Worm (Caenorhabditis elegans) whole organism, L1 larva: Measurements from ENCODE around the gene F10C1.1.

Experiments
- C34B4.2 ChIP-seq: sonication (generic microtip); optimal IDR thresholded peaks from 2 replicates; lab custom pipeline; 2017; ENCODE audit warnings: mild to moderate bottlenecking, missing genetic modification characterization, missing compliant biosample characterization
- blmp-1 ChIP-seq: fragments of 150-350 bp; optimal IDR thresholded peaks from 2 replicates; lab custom pipeline; 2014; ENCODE audit warnings: missing biosample characterization, missing genetic modification characterization
- ceh-63 ChIP-seq: fragments of 200-800 bp; sonication (Bioruptor generic); optimal IDR thresholded peaks from 2 replicates; lab custom pipeline; 2018; ENCODE audit warnings: mild to moderate bottlenecking, missing genetic modification characterization, missing compliant biosample characterization
- ceh-82 ChIP-seq, 3 experiments: fragments of 150-350 bp in 1 of 3; sonication (generic microtip) in 2 of 3; optimal IDR thresholded peaks; 2 replicates each; lab custom pipeline; 2014 to 2017; ENCODE audit warnings: missing biosample characterization in 3 of 3, missing genetic modification characterization in 3 of 3
- ceh-90 ChIP-seq: sonication (generic microtip); optimal IDR thresholded peaks from 2 replicates; lab custom pipeline; 2016; ENCODE audit warnings: missing genetic modification characterization, missing compliant biosample characterization
- ces-1 ChIP-seq: fragments of 150-350 bp; optimal IDR thresholded peaks from 2 replicates; lab custom pipeline; 2014; ENCODE audit warnings: missing biosample characterization, missing genetic modification reagents, missing genetic modification characterization
- dpl-1 ChIP-seq, 3 experiments: fragments of 150-350 bp in 2 of 3; sonication (generic microtip) in 1 of 3; optimal IDR thresholded peaks; 2 replicates each; lab custom pipeline; 2014 to 2017; ENCODE audit warnings: missing biosample characterization in 3 of 3, missing genetic modification characterization in 3 of 3, missing genetic modification reagents in 3 of 3
- efl-1 ChIP-seq, 4 experiments: fragments of 150-350 bp; optimal IDR thresholded peaks in 3 of 4; peaks in 1 of 4; 1 replicate in 1 of 4; 2 replicates in 3 of 4; lab custom pipeline; 2014; ENCODE audit warnings: missing biosample characterization in 2 of 4, missing genetic modification characterization in 2 of 4, missing genetic modification reagents in 2 of 4
- efl-3 ChIP-seq: fragments of 200-800 bp; sonication (Bioruptor generic); optimal IDR thresholded peaks from 2 replicates; lab custom pipeline; 2018; ENCODE audit warnings: mild to moderate bottlenecking, missing genetic modification characterization, missing compliant biosample characterization
- egl-13 ChIP-seq: sonication (generic microtip); optimal IDR thresholded peaks from 2 replicates; lab custom pipeline; 2016; ENCODE audit warnings: missing genotype, missing genetic modification reagents, missing genetic modification characterization, missing compliant biosample characterization
- egl-27 ChIP-seq, 2 experiments: fragments of 150-350 bp in 1 of 2; sonication (generic microtip); optimal IDR thresholded peaks; 3 replicates each; lab custom pipeline; 2017 to 2018; ENCODE audit warnings: missing biosample characterization in 2 of 2, missing genetic modification characterization in 2 of 2, missing genetic modification reagents in 2 of 2
- elt-2 ChIP-seq: sonication (generic microtip); optimal IDR thresholded peaks from 2 replicates; lab custom pipeline; 2016; ENCODE audit warnings: missing genetic modification characterization, mild to moderate bottlenecking, inconsistent platforms, missing compliant biosample characterization, missing genetic modification reagents
- elt-3 ChIP-seq, 6 experiments: fragments of 150-350 bp in 1 of 6; sonication (generic microtip); optimal IDR thresholded peaks; 2 replicates each; lab custom pipeline; 2017 to 2018; ENCODE audit warnings: missing biosample characterization in 6 of 6, missing genetic modification characterization in 6 of 6, inconsistent platforms in 1 of 6
- ets-5 ChIP-seq: fragments of 200-800 bp; sonication (Bioruptor generic); IDR thresholded peaks from 2 replicates; pipeline ENCODE4 v1.3.6; 2022; ENCODE audit warnings: missing genetic modification characterization, missing compliant biosample characterization
- hlh-4 ChIP-seq: sonication (generic microtip); optimal IDR thresholded peaks from 2 replicates; lab custom pipeline; 2016; ENCODE audit warnings: mild to moderate bottlenecking, missing genetic modification characterization, missing compliant biosample characterization
- isw-1 ChIP-seq: fragments of 200-800 bp; sonication (Bioruptor generic); IDR thresholded peaks from 2 replicates; pipeline ENCODE4 v1.3.6; 2022; ENCODE audit warnings: missing genetic modification characterization, missing compliant biosample characterization
- jun-1 ChIP-seq: fragments of 150-350 bp; optimal IDR thresholded peaks from 2 replicates; lab custom pipeline; 2014; ENCODE audit warnings: missing biosample characterization, missing genetic modification reagents, missing genetic modification characterization
- lin-14 ChIP-seq: fragments of 200-800 bp; sonication (Bioruptor generic); optimal IDR thresholded peaks from 2 replicates; lab custom pipeline; 2018; ENCODE audit warnings: mild to moderate bottlenecking, missing genetic modification characterization, moderate library complexity, missing compliant biosample characterization
- lin-15B ChIP-seq: fragments of 150-350 bp; sonication (generic microtip); optimal IDR thresholded peaks from 3 replicates; lab custom pipeline; 2014; ENCODE audit warnings: missing biosample characterization, missing genetic modification characterization
- lin-39 ChIP-seq: fragments of 150-350 bp; optimal IDR thresholded peaks from 2 replicates; lab custom pipeline; 2014; ENCODE audit warnings: missing biosample characterization, missing genetic modification reagents, missing genetic modification characterization
- lir-3 ChIP-seq: sonication (generic microtip); optimal IDR thresholded peaks from 2 replicates; lab custom pipeline; 2016; ENCODE audit warnings: mild to moderate bottlenecking, missing genetic modification characterization, moderate library complexity, missing compliant biosample characterization; ENCODE audit not compliant: poor library complexity
- lsy-2 ChIP-seq, 2 experiments: fragments of 150-350 bp; optimal IDR thresholded peaks; 2 replicates each; lab custom pipeline; 2014; ENCODE audit warnings: missing biosample characterization in 2 of 2, missing genetic modification characterization in 2 of 2
- mef-2 ChIP-seq: fragments of 150-350 bp; optimal IDR thresholded peaks from 2 replicates; lab custom pipeline; 2014; ENCODE audit warnings: missing biosample characterization, missing genetic modification characterization
- mep-1 ChIP-seq: fragments of 150-350 bp; optimal IDR thresholded peaks from 2 replicates; lab custom pipeline; 2014; ENCODE audit warnings: missing biosample characterization, missing genetic modification characterization
- nhr-11 ChIP-seq: fragments of 150-350 bp; optimal IDR thresholded peaks from 2 replicates; lab custom pipeline; 2014; ENCODE audit warnings: missing biosample characterization, missing genetic modification characterization
- nhr-12 ChIP-seq: sonication (generic microtip); optimal IDR thresholded peaks from 2 replicates; lab custom pipeline; 2017; ENCODE audit warnings: missing biosample characterization, missing genetic modification characterization
- nhr-19 ChIP-seq: fragments of 200-800 bp; sonication (Bioruptor generic); conservative IDR thresholded peaks from 2 replicates; pipeline ENCODE4 v1.3.6; 2022; ENCODE audit warnings: missing genetic modification characterization, missing compliant biosample characterization
- nhr-20 ChIP-seq: sonication (generic microtip); optimal IDR thresholded peaks from 2 replicates; lab custom pipeline; 2016; ENCODE audit warnings: mild to moderate bottlenecking, missing genetic modification characterization, missing compliant biosample characterization
- nhr-237 ChIP-seq: fragments of 150-350 bp; optimal IDR thresholded peaks from 2 replicates; lab custom pipeline; 2014; ENCODE audit warnings: missing biosample characterization, missing genetic modification characterization
- nhr-71 ChIP-seq: sonication (generic microtip); optimal IDR thresholded peaks from 2 replicates; lab custom pipeline; 2016; ENCODE audit warnings: mild to moderate bottlenecking, missing genetic modification characterization, moderate library complexity, missing compliant biosample characterization
- nhr-76 ChIP-seq: sonication (generic microtip); optimal IDR thresholded peaks from 2 replicates; lab custom pipeline; 2017; ENCODE audit warnings: missing biosample characterization, missing genetic modification characterization
- nhr-85 ChIP-seq: sonication (generic microtip); peaks from one replicate; lab custom pipeline; 2016; ENCODE audit warnings: missing genetic modification characterization, inconsistent platforms, missing compliant biosample characterization
- pag-3 ChIP-seq: sonication (generic microtip); optimal IDR thresholded peaks from 2 replicates; lab custom pipeline; 2017; ENCODE audit warnings: missing genetic modification characterization, mild to moderate bottlenecking, missing compliant biosample characterization, antibody characterized with exemption, borderline replicate concordance; ENCODE audit not compliant: insufficient read depth
- pax-3 ChIP-seq: fragments of 200-800 bp; sonication (Bioruptor generic); optimal IDR thresholded peaks from 2 replicates; lab custom pipeline; 2018; ENCODE audit warnings: mild to moderate bottlenecking, missing genetic modification characterization, moderate library complexity, missing compliant biosample characterization
- rnt-1 ChIP-seq: sonication (generic microtip); optimal IDR thresholded peaks from 2 replicates; lab custom pipeline; 2016; ENCODE audit warnings: mild to moderate bottlenecking, missing genetic modification characterization, moderate library complexity, missing compliant biosample characterization
- skn-1 ChIP-seq: fragments of 150-350 bp; optimal IDR thresholded peaks from 2 replicates; lab custom pipeline; 2014; ENCODE audit warnings: missing biosample characterization, missing genetic modification characterization
- snpc-4 ChIP-seq: fragments of 150-350 bp; optimal IDR thresholded peaks from 2 replicates; lab custom pipeline; 2014; ENCODE audit warnings: missing biosample characterization, missing genetic modification characterization
- snu-23 ChIP-seq: sonication (generic microtip); optimal IDR thresholded peaks from 2 replicates; lab custom pipeline; 2016; ENCODE audit warnings: missing genetic modification characterization, missing compliant biosample characterization
- swsn-7 ChIP-seq: sonication (generic microtip); optimal IDR thresholded peaks from 2 replicates; lab custom pipeline; 2016; ENCODE audit warnings: missing genetic modification characterization, missing compliant biosample characterization
- tbx-2 ChIP-seq: sonication (generic microtip); optimal IDR thresholded peaks from 2 replicates; lab custom pipeline; 2016; ENCODE audit warnings: missing genetic modification characterization, missing compliant biosample characterization
- unc-130 ChIP-seq: fragments of 150-350 bp; optimal IDR thresholded peaks from 2 replicates; lab custom pipeline; 2017; ENCODE audit warnings: missing biosample characterization, missing genetic modification characterization, inconsistent platforms
- unc-30 ChIP-seq: sonication (generic microtip); optimal IDR thresholded peaks from 2 replicates; lab custom pipeline; 2017; ENCODE audit warnings: missing biosample characterization, missing genetic modification characterization
- unc-86 ChIP-seq: sonication (generic microtip); optimal IDR thresholded peaks from 2 replicates; lab custom pipeline; 2016; ENCODE audit warnings: missing genetic modification characterization, missing compliant biosample characterization
- vab-15 ChIP-seq: sonication (generic microtip); optimal IDR thresholded peaks from 2 replicates; lab custom pipeline; 2017; ENCODE audit warnings: missing genotype, mild to moderate bottlenecking, missing genetic modification characterization, missing compliant biosample characterization
- xbp-1 ChIP-seq: sonication (generic microtip); optimal IDR thresholded peaks from 2 replicates; lab custom pipeline; 2016; ENCODE audit warnings: missing genetic modification characterization, missing compliant biosample characterization
- zip-4 ChIP-seq: fragments of 200-800 bp; sonication (Bioruptor generic); optimal IDR thresholded peaks from 2 replicates; lab custom pipeline; 2018; ENCODE audit warnings: mild to moderate bottlenecking, missing genetic modification characterization, moderate library complexity, missing compliant biosample characterization
- ztf-11 ChIP-seq, 2 experiments: sonication (generic microtip); optimal IDR thresholded peaks; 2 replicates each; lab custom pipeline; 2016 to 2017; ENCODE audit warnings: missing genetic modification characterization in 2 of 2, missing biosample characterization in 1 of 2, missing compliant biosample characterization in 1 of 2

The F10C1.1 gene

ce11 chrII:5768274-5768820 lies 5.7 kb upstream of the F10C1.1 start:
- TF ChIP-seq rnt-1 (tag; lab: Kevin White, UChicago) (peak; percentile 12), pax-3 (no peak), ceh-63 (GFP tag; lab: Kevin White, UChicago) (no peak), zip-4 (GFP tag; lab: Kevin White, UChicago) (no peak), snu-23 (GFP tag; lab: Kevin White, UChicago) (peak; percentile 36), elt-3 (tag; optimal IDR thresholded peaks at IDR 0.05; lab: Kevin White, UChicago) (peak in 2 of 6 experiments; percentile 19 to 59), mep-1 (tag; lab: Kevin White, UChicago) (peak; percentile 40), nhr-20 (tag; lab: Kevin White, UChicago) (peak; percentile 34), lin-39 (tag; lab: Kevin White, UChicago) (peak; percentile 41), nhr-85 (tag; lab: Kevin White, UChicago) (peak; percentile 88), blmp-1 (tag; lab: Kevin White, UChicago) (peak; percentile 44), lin-14 (GFP tag; lab: Kevin White, UChicago) (peak; percentile 67), nhr-71 (tag; lab: Kevin White, UChicago) (peak; percentile 3)

- TF ChIP-seq nhr-11 (tag; lab: Kevin White, UChicago): no peak
- TF ChIP-seq ceh-90 (tag; lab: Kevin White, UChicago): no peak
- no peak for TF ChIP-seq tbx-2
- TF ChIP-seq rnt-1 (tag; lab: Kevin White, UChicago): peak; percentile 67
- TF ChIP-seq hlh-4 (tag; lab: Kevin White, UChicago): no peak
- no peak for TF ChIP-seq lir-3
- TF ChIP-seq skn-1 (tag; lab: Kevin White, UChicago): peak; percentile 20
- TF ChIP-seq ztf-11 (tag; optimal IDR thresholded peaks at IDR 0.05; lab: Kevin White, UChicago): no peak
- TF ChIP-seq snu-23 (GFP tag; lab: Kevin White, UChicago): peak; percentile 73
- peak in 2 of 3 experiments; percentile 10 to 18 for TF ChIP-seq dpl-1 (GFP tag; optimal IDR thresholded peaks at IDR 0.05; lab: Kevin White, UChicago)
- TF ChIP-seq nhr-20 (tag; lab: Kevin White, UChicago): peak; percentile 63
- no peak for TF ChIP-seq mef-2 (tag; lab: Kevin White, UChicago)
- TF ChIP-seq lin-15B (tag; lab: Kevin White, UChicago): no peak
- TF ChIP-seq snpc-4 (tag; lab: Kevin White, UChicago): peak; percentile 23
- TF ChIP-seq nhr-76 (tag; lab: Kevin White, UChicago): no peak
- peak; percentile 17 for TF ChIP-seq xbp-1 (tag; lab: Kevin White, UChicago)
- TF ChIP-seq nhr-237 (tag; lab: Kevin White, UChicago): no peak
- TF ChIP-seq jun-1 (tag; lab: Kevin White, UChicago): no peak
- TF ChIP-seq ces-1 (GFP tag; lab: Kevin White, UChicago): no peak
- 0 out of 2 replicates have a peak, but pooled peaks have one; percentile 3 for TF ChIP-seq isw-1 (GFP tag; lab: Robert Waterston, UW)
- TF ChIP-seq C34B4.2 (tag; lab: Kevin White, UChicago): no peak
- peak; percentile 9 for TF ChIP-seq mep-1 (tag; lab: Kevin White, UChicago)
- TF ChIP-seq vab-15: no peak
- peak; percentile 38 for TF ChIP-seq unc-130 (tag; lab: Kevin White, UChicago)
- peak in 2 of 3 experiments; percentile 25 to 55 for TF ChIP-seq ceh-82 (tag; optimal IDR thresholded peaks at IDR 0.05; lab: Kevin White, UChicago)
- peak; percentile 42 for TF ChIP-seq lin-14 (GFP tag; lab: Kevin White, UChicago)
- TF ChIP-seq efl-1 (optimal IDR thresholded peaks at IDR 0.05; lab: Kevin White, UChicago): peak; percentile 38 to 51
- peak; percentile 24 to 93 for TF ChIP-seq efl-1 (GFP tag; optimal IDR thresholded peaks at IDR 0.05 in 1 of 2; lab: Kevin White, UChicago)
- TF ChIP-seq ets-5: no peak
- no peak for TF ChIP-seq efl-3
- no peak for TF ChIP-seq nhr-12 (tag; lab: Kevin White, UChicago)
- TF ChIP-seq egl-27 (tag; optimal IDR thresholded peaks at IDR 0.05; lab: Kevin White, UChicago): no peak
- peak; percentile 59 for TF ChIP-seq nhr-19 (GFP tag; lab: Robert Waterston, UW)
- no peak for TF ChIP-seq unc-30
- peak; percentile 63 for TF ChIP-seq nhr-71 (tag; lab: Kevin White, UChicago)
- no peak for TF ChIP-seq pag-3 (tag; lab: Kevin White, UChicago)
- no peak for TF ChIP-seq pax-3
- TF ChIP-seq elt-2 (tag; lab: Kevin White, UChicago): peak; percentile 25
- TF ChIP-seq ceh-63 (GFP tag; lab: Kevin White, UChicago): no peak
- no peak for TF ChIP-seq egl-13
- TF ChIP-seq swsn-7 (tag; lab: Kevin White, UChicago): peak; percentile 51
- TF ChIP-seq lsy-2 (tag; optimal IDR thresholded peaks at IDR 0.05; lab: Kevin White, UChicago): peak; percentile 19 to 53
- no peak for TF ChIP-seq unc-86 (tag; lab: Kevin White, UChicago)
Measured at ce11 chrII:5772547-5773142, 1.4 kb upstream of the F10C1.1 start.
